Fruit fly (Drosophila melanogaster) whole organism: Measurements from ENCODE around the gene phtm.

Experiments used
- Dll ChIP-seq: fragments of >200 bp; optimal IDR thresholded peaks from 2 replicates; lab custom pipeline; 2017
- pan ChIP-seq: fragments of >200 bp; optimal IDR thresholded peaks from 2 replicates; lab custom pipeline; 2017
- psq ChIP-seq: fragments of >200 bp; optimal IDR thresholded peaks from 2 replicates; lab custom pipeline; 2017
- usp ChIP-seq: fragments of >200 bp; optimal IDR thresholded peaks from 2 replicates; lab custom pipeline; 2017; ENCODE audit warnings: missing biosample characterization, missing genetic modification characterization, mixed read lengths

DNA sequence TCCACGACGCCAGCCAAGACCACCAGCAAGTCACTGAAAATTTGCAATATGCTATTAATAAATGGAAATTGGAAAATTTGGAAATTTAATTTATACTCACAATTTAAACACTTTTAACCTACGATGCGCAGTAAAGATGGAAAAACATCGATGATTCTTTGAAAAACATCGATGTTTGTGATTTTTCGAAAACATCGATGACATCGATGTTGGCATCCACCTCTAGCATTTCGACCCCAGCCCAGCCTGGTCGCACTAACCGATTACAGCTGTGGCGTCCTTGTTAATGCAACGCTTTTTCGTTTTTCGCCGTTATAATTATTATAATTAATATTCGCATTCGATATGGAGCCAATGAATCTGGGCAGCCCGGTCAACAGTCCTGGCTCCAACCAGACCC lies 37.6 kb upstream of the phtm start, which contains the start of gene Nup35:
- TF ChIP-seq usp (GFP tag; lab: Kevin White, UChicago) (no peak), pan (lab: Kevin White, UChicago) (no peak), Dll (lab: Kevin White, UChicago) (no peak), psq (lab: Kevin White, UChicago) (no peak)
